Worm (Caenorhabditis elegans): ENCODE measurements around the gene math-38.

Gene math-38

DNA sequence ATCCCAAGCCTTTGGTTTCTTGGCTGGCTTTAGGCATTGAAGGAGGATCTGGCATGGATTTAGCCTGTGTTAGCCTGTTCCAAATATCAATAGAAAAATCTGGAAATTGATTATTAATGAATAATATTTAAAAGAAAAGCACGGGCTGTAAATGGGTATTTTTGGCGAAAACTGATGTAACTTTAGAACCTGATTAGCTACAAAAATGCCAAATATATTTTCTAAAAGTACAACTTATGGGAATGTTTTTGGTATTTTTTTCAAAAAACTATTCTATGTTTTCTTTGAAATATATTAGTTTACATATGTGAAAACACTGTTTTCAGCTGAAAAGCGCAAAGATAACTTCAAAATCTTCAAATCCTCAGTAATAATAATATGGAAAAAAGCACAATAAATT lies 20.9 kb upstream of the math-38 start, which contains the start of gene bath-26:
TSS of gene bath-26 (minus strand) at position 101 of the 400 bp plus-strand sequence.
- TF ChIP-seq ttx-3 (tag; optimal IDR thresholded peaks at IDR 0.05) (no peak), ceh-30 (tag; optimal IDR thresholded peaks at IDR 0.05) (no peak), zip-5 (tag; optimal IDR thresholded peaks at IDR 0.05) (no peak), madf-2 (tag; optimal IDR thresholded peaks at IDR 0.05) (no peak), fkh-6 (tag; optimal IDR thresholded peaks at IDR 0.05) (no peak), ceh-31 (tag; optimal IDR thresholded peaks at IDR 0.05) (no peak)

- TF ChIP-seq pat-9 (tag; optimal IDR thresholded peaks at IDR 0.05) (no peak), madf-2 (tag; optimal IDR thresholded peaks at IDR 0.05) (no peak), ztf-16 (tag; optimal IDR thresholded peaks at IDR 0.05) (no peak), ama-1 (optimal IDR thresholded peaks at IDR 0.05) (no peak), dve-1 (tag; optimal IDR thresholded peaks at IDR 0.05) (no peak), ceh-2 (tag; optimal IDR thresholded peaks at IDR 0.05) (no peak), T23F11.4 (GFP tag; optimal IDR thresholded peaks at IDR 0.05) (no peak), eyg-1 (tag; optimal IDR thresholded peaks at IDR 0.05) (no peak), C38D4.7 (GFP tag; optimal IDR thresholded peaks at IDR 0.05) (no peak), tbx-7 (tag; optimal IDR thresholded peaks at IDR 0.05) (no peak), hlh-8 (tag; optimal IDR thresholded peaks at IDR 0.05) (no peak)
Measured at ce11 chrII:1597101-1598088, 17.6 kb upstream of the math-38 start, which contains the start of gene bath-46. TSS of gene bath-46 (plus strand) at chrII:1597906.

DNA sequence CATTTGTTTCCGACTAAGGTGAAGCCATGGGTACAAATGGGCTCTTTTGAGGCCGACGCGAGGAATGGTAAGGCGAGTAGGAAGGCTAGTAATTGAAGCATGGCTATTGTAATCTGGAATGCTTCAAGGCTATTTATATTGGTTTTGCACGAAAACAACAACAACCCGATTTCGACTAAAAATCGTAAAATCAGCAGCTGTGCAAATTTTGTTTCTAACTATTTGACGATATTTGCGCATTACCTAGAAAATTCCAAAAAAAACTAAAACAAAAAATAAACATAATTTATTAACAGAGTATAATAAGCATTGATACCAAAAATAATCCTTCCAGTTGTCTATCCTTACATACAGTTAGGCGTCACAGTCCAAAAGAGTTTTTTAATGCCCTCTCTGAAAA lies 15.4 kb upstream of the math-38 start, which contains the start of gene clec-20:
TSS of gene clec-20 (minus strand) at position 101 of the 400 bp plus-strand sequence.
- no peak for TF ChIP-seq rnt-1 (tag; optimal IDR thresholded peaks at IDR 0.05)
- TF ChIP-seq zip-5 (tag; optimal IDR thresholded peaks at IDR 0.05), result no peak
- TF ChIP-seq ceh-9 (tag; optimal IDR thresholded peaks at IDR 0.05), result no peak
- TF ChIP-seq ets-4 (tag; optimal IDR thresholded peaks at IDR 0.05), result no peak
- no peak for TF ChIP-seq K09A11.1 (tag; optimal IDR thresholded peaks at IDR 0.05; ENCODE audit: insufficient read depth)
- no peak for TF ChIP-seq hlh-15 (tag; optimal IDR thresholded peaks at IDR 0.05)
- no peak for TF ChIP-seq nhr-11 (tag; optimal IDR thresholded peaks at IDR 0.05)
- TF ChIP-seq ceh-14 (tag; optimal IDR thresholded peaks at IDR 0.05), result no peak
- TF ChIP-seq pag-3 (tag; optimal IDR thresholded peaks at IDR 0.05; ENCODE audit: borderline replicate concordance), result no peak
- TF ChIP-seq ceh-34 (tag; optimal IDR thresholded peaks at IDR 0.05), result no peak
- TF ChIP-seq F13H6.1 (tag; optimal IDR thresholded peaks at IDR 0.05), result no peak
- no peak for TF ChIP-seq hlh-8 (tag; optimal IDR thresholded peaks at IDR 0.05)
- no peak for TF ChIP-seq sox-4 (tag; optimal IDR thresholded peaks at IDR 0.05)
- no peak for TF ChIP-seq nfya-1 (tag; optimal IDR thresholded peaks at IDR 0.05)
- TF ChIP-seq K02D7.2 (tag; optimal IDR thresholded peaks at IDR 0.05), result no peak
- no peak for TF ChIP-seq ceh-48 (tag; optimal IDR thresholded peaks at IDR 0.05)
- no peak for TF ChIP-seq fkh-10 (GFP tag; optimal IDR thresholded peaks at IDR 0.05)
- no peak for TF ChIP-seq elt-4 (tag; optimal IDR thresholded peaks at IDR 0.05)
- no peak for TF ChIP-seq elt-2 (tag; optimal IDR thresholded peaks at IDR 0.05)

ce11 chrII:1589845-1590244 lies 10.1 kb upstream of the math-38 start, which contains the start of gene T07H3.7:
TSS of gene T07H3.7 (minus strand) at chrII:1589945.
- TF ChIP-seq sdc-2 (tag; optimal IDR thresholded peaks at IDR 0.05) (no peak), lin-11 (tag; optimal IDR thresholded peaks at IDR 0.05) (no peak), hlh-13 (GFP tag; optimal IDR thresholded peaks at IDR 0.05) (no peak), ztf-16 (tag; optimal IDR thresholded peaks at IDR 0.05) (no peak), dmd-4 (tag; optimal IDR thresholded peaks at IDR 0.05; ENCODE audit: borderline replicate concordance) (no peak), pha-2 (tag; optimal IDR thresholded peaks at IDR 0.05) (no peak), gmeb-2 (tag; optimal IDR thresholded peaks at IDR 0.05) (no peak), fax-1 (tag; optimal IDR thresholded peaks at IDR 0.05) (no peak), ceh-34 (tag; optimal IDR thresholded peaks at IDR 0.05) (no peak), ceh-9 (tag; optimal IDR thresholded peaks at IDR 0.05) (no peak), pax-1 (tag; optimal IDR thresholded peaks at IDR 0.05) (no peak)
